Fruit fly (Drosophila melanogaster): ENCODE results near the gene CG33298.

dm6 chr2L:9505372-9506103 is 10.3 kb downstream of the CG33298 start:
- TF ChIP-seq CG15336 (GFP tag; IDR thresholded peaks at IDR 0.05), result peak; percentile 56
- no peak for TF ChIP-seq fd85E (GFP tag; optimal IDR thresholded peaks at IDR 0.05)
- peak; percentile 42 for TF ChIP-seq svp (GFP tag)

All from whole organism, prepupa.